Fruit fly (Drosophila melanogaster) whole organism, pupa: ENCODE data around the gene gce.

Experiments used
- CG10348 ChIP-seq: fragments of 200-800 bp; sonication (Bioruptor generic); IDR thresholded peaks from 2 replicates; pipeline ENCODE4 v1.3.6; 2022; ENCODE audit warnings: missing biosample characterization, missing genetic modification characterization
- CG12605 ChIP-seq: fragments of 200-800 bp; sonication (Bioruptor generic); IDR thresholded peaks from 2 replicates; pipeline ENCODE4 v1.3.6; 2022; ENCODE audit warnings: missing biosample characterization, missing genetic modification characterization
- CG13204 ChIP-seq: fragments of 200-800 bp; sonication (Bioruptor generic); optimal IDR thresholded peaks from 2 replicates; lab custom pipeline; 2018; ENCODE audit warnings: missing biosample characterization, mild to moderate bottlenecking, missing genetic modification characterization, moderate library complexity
- CG14655 ChIP-seq: fragments of 200-800 bp; sonication (Bioruptor generic); optimal IDR thresholded peaks from 3 replicates; lab custom pipeline; 2017; ENCODE audit warnings: mild to moderate bottlenecking, missing biosample characterization, missing genetic modification reagents, missing genetic modification characterization
- CG15710 ChIP-seq: fragments of 200-800 bp; sonication (Bioruptor generic); optimal IDR thresholded peaks from 2 replicates; lab custom pipeline; 2018; ENCODE audit warnings: missing biosample characterization, mild to moderate bottlenecking, missing genetic modification characterization, moderate library complexity
- CG17806 ChIP-seq: fragments of 200-800 bp; sonication (Bioruptor generic); optimal IDR thresholded peaks from 2 replicates; lab custom pipeline; 2018; ENCODE audit warnings: missing biosample characterization, mild to moderate bottlenecking, missing genetic modification characterization, moderate library complexity
- CG32121 ChIP-seq: fragments of 200-800 bp; sonication (Bioruptor generic); IDR thresholded peaks from 2 replicates; pipeline ENCODE4 v1.3.6; 2022; ENCODE audit warnings: missing biosample characterization, missing genetic modification characterization
- CG34367 ChIP-seq: fragments of 200-800 bp; sonication (Bioruptor generic); optimal IDR thresholded peaks from 2 replicates; lab custom pipeline; 2018; ENCODE audit warnings: missing biosample characterization, mild to moderate bottlenecking, missing genetic modification characterization
- CG4496 ChIP-seq: fragments of 200-800 bp; sonication (Bioruptor generic); IDR thresholded peaks from 3 replicates; pipeline ENCODE4 v1.3.6; 2022; ENCODE audit warnings: missing biosample characterization, missing genetic modification characterization
- CG8159 ChIP-seq: fragments of 200-800 bp; sonication (Bioruptor generic); optimal IDR thresholded peaks from 3 replicates; lab custom pipeline; 2018; ENCODE audit warnings: missing biosample characterization, mild to moderate bottlenecking, missing genetic modification characterization, moderate library complexity
- CG8301 ChIP-seq: fragments of 200-800 bp; sonication (Bioruptor generic); optimal IDR thresholded peaks from 2 replicates; lab custom pipeline; 2018; ENCODE audit warnings: missing biosample characterization, mild to moderate bottlenecking, missing genetic modification characterization
- CG9948 ChIP-seq: fragments of 200-800 bp; sonication (Bioruptor generic); optimal IDR thresholded peaks from 2 replicates; lab custom pipeline; 2018; ENCODE audit warnings: missing biosample characterization, mild to moderate bottlenecking, missing genetic modification characterization, moderate library complexity
- D1 ChIP-seq: fragments of 200-800 bp; sonication (Bioruptor generic); optimal IDR thresholded peaks from 2 replicates; lab custom pipeline; 2018; ENCODE audit warnings: missing biosample characterization, mild to moderate bottlenecking, missing genetic modification characterization, moderate library complexity
- EcR ChIP-seq: fragments of 200-800 bp; sonication (Bioruptor generic); optimal IDR thresholded peaks from 3 replicates; lab custom pipeline; 2019; ENCODE audit warnings: missing biosample characterization, missing genetic modification characterization, mild to moderate bottlenecking, moderate library complexity, missing genetic modification reagents
- Ets98B ChIP-seq: fragments of 200-800 bp; sonication (Bioruptor generic); IDR thresholded peaks from 2 replicates; pipeline ENCODE4 v1.3.6; 2022; ENCODE audit warnings: missing biosample characterization, missing genetic modification characterization
- Pif1A ChIP-seq: fragments of 200-800 bp; sonication (Bioruptor generic); optimal IDR thresholded peaks from 3 replicates; lab custom pipeline; 2016; ENCODE audit warnings: missing biosample characterization, missing genetic modification characterization
- Pif1B ChIP-seq: fragments of 200-800 bp; sonication (Bioruptor generic); optimal IDR thresholded peaks from 3 replicates; lab custom pipeline; 2016; ENCODE audit warnings: missing biosample characterization, missing genetic modification characterization
- Snoo ChIP-seq: fragments of 200-800 bp; sonication (Bioruptor generic); optimal IDR thresholded peaks from 3 replicates; lab custom pipeline; 2017; ENCODE audit warnings: missing biosample characterization, mild to moderate bottlenecking, missing genetic modification characterization, inconsistent platforms
- fd96Ca ChIP-seq: fragments of 200-800 bp; sonication (Bioruptor generic); IDR thresholded peaks from 3 replicates; pipeline ENCODE4 v1.3.6; 2022; ENCODE audit warnings: missing biosample characterization, missing genetic modification characterization
- gl ChIP-seq: fragments of 200-800 bp; sonication (Bioruptor generic); optimal IDR thresholded peaks from 2 replicates; lab custom pipeline; 2018; ENCODE audit warnings: missing biosample characterization, mild to moderate bottlenecking, missing genetic modification characterization
- rn ChIP-seq: fragments of 200-800 bp; sonication (Bioruptor generic); IDR thresholded peaks from 2 replicates; pipeline ENCODE4 v1.3.6; 2022; ENCODE audit warnings: missing biosample characterization, missing genetic modification characterization

Gene gce

dm6 chrX:15320522-15320921 lies 23.0 kb downstream of the gce start:
- TF ChIP-seq CG34367 (peak; percentile 43), CG10348 (no peak), CG8159 (tag; lab: Kevin White, UChicago) (peak; percentile 42), fd96Ca (GFP tag; lab: Robert Waterston, UW) (0 out of 3 replicates have a peak, but pooled peaks have one; percentile 42), CG15710 (tag; lab: Kevin White, UChicago) (peak; percentile 43), Pif1A (GFP tag; lab: Kevin White, UChicago) (peak; percentile 63), gl (peak; percentile 44), Ets98B (GFP tag; lab: Robert Waterston, UW) (no peak; the same call in 1 of the 2 replicates), CG4496 (GFP tag; lab: Robert Waterston, UW) (peak; percentile 75), CG8301 (tag; lab: Kevin White, UChicago) (no peak), CG9948 (tag; lab: Kevin White, UChicago) (peak; percentile 16), CG17806 (tag; lab: Kevin White, UChicago) (peak; percentile 20), Snoo (tag; lab: Kevin White, UChicago) (no peak), CG13204 (peak; percentile 50), CG12605 (GFP tag; lab: Robert Waterston, UW) (peak; percentile 47; the same call in 1 of the 2 replicates), Pif1B (peak; percentile 57), EcR (GFP tag; lab: Kevin White, UChicago) (no peak), CG14655 (GFP tag; lab: Kevin White, UChicago) (peak; percentile 46), D1 (no peak), CG32121 (GFP tag; lab: Robert Waterston, UW) (peak; percentile 43; the same call in 1 of the 2 replicates), rn (GFP tag; lab: Robert Waterston, UW) (no peak)

dm6 chrX:15320973-15321372 lies 23.4 kb downstream of the gce start:
- TF ChIP-seq CG14655 (GFP tag; lab: Kevin White, UChicago) (no peak), CG10348 (no peak), CG8159 (tag; lab: Kevin White, UChicago) (no peak), CG34367 (no peak), CG8301 (tag; lab: Kevin White, UChicago) (no peak), CG32121 (GFP tag; lab: Robert Waterston, UW) (no peak), CG12605 (GFP tag; lab: Robert Waterston, UW) (no peak), D1 (no peak), EcR (GFP tag; lab: Kevin White, UChicago) (no peak), CG15710 (tag; lab: Kevin White, UChicago) (no peak), rn (GFP tag; lab: Robert Waterston, UW) (no peak), CG13204 (no peak)

dm6 chrX:15323302-15323880 lies 25.8 kb downstream of the gce start:
- peak; percentile 57 for TF ChIP-seq CG17806 (tag; lab: Kevin White, UChicago)
- peak; percentile 37 for TF ChIP-seq CG15710 (tag; lab: Kevin White, UChicago)
- peak; percentile 86 for TF ChIP-seq fd96Ca (GFP tag; lab: Robert Waterston, UW)
- TF ChIP-seq CG8301 (tag; lab: Kevin White, UChicago): peak; percentile 40
- no peak for TF ChIP-seq CG9948 (tag; lab: Kevin White, UChicago)
- TF ChIP-seq rn (GFP tag; lab: Robert Waterston, UW): peak; percentile 74
- peak; percentile 93 for TF ChIP-seq Ets98B (GFP tag; lab: Robert Waterston, UW)
- peak; percentile 41 for TF ChIP-seq gl
- peak; percentile 68 for TF ChIP-seq Pif1A (GFP tag; lab: Kevin White, UChicago)
- TF ChIP-seq CG34367: peak; percentile 35
- TF ChIP-seq Pif1B: peak; percentile 57
- peak; percentile 66 for TF ChIP-seq CG13204
- peak; percentile 76 for TF ChIP-seq Snoo (tag; lab: Kevin White, UChicago)
- TF ChIP-seq CG32121 (GFP tag; lab: Robert Waterston, UW): peak; percentile 89
- peak; percentile 88 for TF ChIP-seq EcR (GFP tag; lab: Kevin White, UChicago)
- peak; percentile 81 for TF ChIP-seq CG12605 (GFP tag; lab: Robert Waterston, UW)
- peak; percentile 62; the same call in 1 of the 2 replicates for TF ChIP-seq CG10348
- no peak for TF ChIP-seq CG14655 (GFP tag; lab: Kevin White, UChicago)
- peak; percentile 94 for TF ChIP-seq CG4496 (GFP tag; lab: Robert Waterston, UW)
- TF ChIP-seq D1: no peak
- TF ChIP-seq CG8159 (tag; lab: Kevin White, UChicago): peak; percentile 76

dm6 chrX:15328148-15328718 lies 30.7 kb downstream of the gce start, which contains the start of gene dah:
dah (plus strand) TSS chrX:15328342.
- TF ChIP-seq CG32121 (GFP tag; lab: Robert Waterston, UW): no peak
- TF ChIP-seq CG10348: no peak
- no peak for TF ChIP-seq Pif1B
- no peak for TF ChIP-seq Snoo (tag; lab: Kevin White, UChicago)
- no peak for TF ChIP-seq CG12605 (GFP tag; lab: Robert Waterston, UW)
- no peak for TF ChIP-seq CG14655 (GFP tag; lab: Kevin White, UChicago)
- TF ChIP-seq CG15710 (tag; lab: Kevin White, UChicago): no peak
- no peak for TF ChIP-seq CG8159 (tag; lab: Kevin White, UChicago)
- TF ChIP-seq CG34367: no peak
- no peak for TF ChIP-seq CG17806 (tag; lab: Kevin White, UChicago)
- TF ChIP-seq CG8301 (tag; lab: Kevin White, UChicago): no peak
- TF ChIP-seq CG9948 (tag; lab: Kevin White, UChicago): no peak
- TF ChIP-seq EcR (GFP tag; lab: Kevin White, UChicago): no peak
- TF ChIP-seq rn (GFP tag; lab: Robert Waterston, UW): no peak
